Fruit fly (Drosophila melanogaster): Measurements from ENCODE around the gene frc.

The frc gene

dm6 chr3L:17475979-17476393 is 43.0 kb upstream of the frc start, which contains the start of gene CG34250 (continued):
- TF ChIP-seq Awh (GFP tag; IDR thresholded peaks at IDR 0.05) (no peak), prd (optimal IDR thresholded peaks at IDR 0.05) (no peak), prd (GFP tag; IDR thresholded peaks at IDR 0.05) (no peak), vnd (GFP tag; IDR thresholded peaks at IDR 0.05; ENCODE audit: partially characterized antibody) (peak; percentile 70), CG31388 (GFP tag; optimal IDR thresholded peaks at IDR 0.05) (peak; percentile 3), zen2 (GFP tag; IDR thresholded peaks at IDR 0.05; ENCODE audit: partially characterized antibody) (peak; percentile 44; the same call in 2 of the 3 replicates), zf30C (GFP tag; optimal IDR thresholded peaks at IDR 0.05) (no peak), Fer1 (GFP tag; optimal IDR thresholded peaks at IDR 0.05) (peak; percentile 30), chinmo (GFP tag; IDR thresholded peaks at IDR 0.05; ENCODE audit: partially characterized antibody) (peak; percentile 62; the same call in 2 of the 4 replicates), CG15514 (GFP tag; optimal IDR thresholded peaks at IDR 0.05) (peak; percentile 77), CG15269 (tag; optimal IDR thresholded peaks at IDR 0.05) (peak; percentile 26), CG11560 (tag; IDR thresholded peaks at IDR 0.05) (peak; percentile 55; the same call in 1 of the 3 replicates), sens (GFP tag) (peak; percentile 78), twi (tag; optimal IDR thresholded peaks at IDR 0.05) (peak; percentile 37), dpn (GFP tag; optimal IDR thresholded peaks at IDR 0.05) (peak; percentile 41 to 55), CG2129 (GFP tag; IDR thresholded peaks at IDR 0.05; ENCODE audit: partially characterized antibody) (peak; percentile 28; the same call in 1 of the 2 replicates), Meics (GFP tag; optimal IDR thresholded peaks at IDR 0.05) (peak; percentile 35), CG18764 (GFP tag; optimal IDR thresholded peaks at IDR 0.05) (peak; percentile 45), CG30403 (GFP tag; optimal IDR thresholded peaks at IDR 0.05) (peak; percentile 32), CG6683 (GFP tag; optimal IDR thresholded peaks at IDR 0.05) (no peak), Lhr (GFP tag; optimal IDR thresholded peaks at IDR 0.05) (peak; percentile 76), ato (GFP tag; IDR thresholded peaks at IDR 0.05; ENCODE audit: partially characterized antibody) (peak; percentile 11; the same call in 1 of the 2 replicates), CG7928 (GFP tag; optimal IDR thresholded peaks at IDR 0.05) (peak; percentile 54), Pdp1 (GFP tag; optimal IDR thresholded peaks at IDR 0.05) (peak in 1 of 2 experiments; percentile 2), CG12659 (GFP tag; optimal IDR thresholded peaks at IDR 0.05) (peak; percentile 79), CG7372 (GFP tag; IDR thresholded peaks at IDR 0.05) (no peak), CG14014 (GFP tag; IDR thresholded peaks at IDR 0.05) (0 out of 2 replicates have a peak, but pooled peaks have one; percentile 18), CG12391 (tag; optimal IDR thresholded peaks at IDR 0.05) (peak; percentile 77), Nf-YB (GFP tag; optimal IDR thresholded peaks at IDR 0.05) (peak; percentile 16), peb (GFP tag; IDR thresholded peaks at IDR 0.05) (no peak), ems (GFP tag; optimal IDR thresholded peaks at IDR 0.05) (peak; percentile 34), bcd (GFP tag; optimal IDR thresholded peaks at IDR 0.05) (peak; percentile 23), CG8924 (tag; optimal IDR thresholded peaks at IDR 0.05) (peak; percentile 42), Hmr (GFP tag; optimal IDR thresholded peaks at IDR 0.05) (peak; percentile 55), CG10147 (GFP tag; optimal IDR thresholded peaks at IDR 0.05) (peak; percentile 26), tna (GFP tag; IDR thresholded peaks at IDR 0.05; ENCODE audit: partially characterized antibody) (peak; percentile 43; the same call in 1 of the 2 replicates), lmd (GFP tag; IDR thresholded peaks at IDR 0.05) (no peak), kay (GFP tag; optimal IDR thresholded peaks at IDR 0.05) (peak; percentile 6), inv (GFP tag; IDR thresholded peaks at IDR 0.05; ENCODE audit: partially characterized antibody) (peak; percentile 72; the same call in 1 of the 2 replicates), CG10462 (GFP tag; optimal IDR thresholded peaks at IDR 0.05) (peak; percentile 17), Mes4 (GFP tag; optimal IDR thresholded peaks at IDR 0.05) (no peak), slou (GFP tag; optimal IDR thresholded peaks at IDR 0.05) (peak; percentile 10), her (GFP tag; optimal IDR thresholded peaks at IDR 0.05) (no peak), CG2202 (tag; optimal IDR thresholded peaks at IDR 0.05) (peak; percentile 5), Vsx1 (GFP tag; optimal IDR thresholded peaks at IDR 0.05) (peak; percentile 17), unc-4 (GFP tag; IDR thresholded peaks at IDR 0.05; ENCODE audit: partially characterized antibody) (peak; percentile 85), CG10654 (GFP tag; optimal IDR thresholded peaks at IDR 0.05) (peak; percentile 11), CG17328 (GFP tag; IDR thresholded peaks at IDR 0.05) (peak; percentile 21; the same call in 1 of the 2 replicates), Scr (GFP tag; IDR thresholded peaks at IDR 0.05; ENCODE audit: partially characterized antibody) (peak; percentile 82)
